Worm (Caenorhabditis elegans) whole organism, young adult: ENCODE data around the gene C28C12.12.

Experiments
- B0336.3 ChIP-seq: fragments of 200-800 bp; sonication (Bioruptor generic); IDR thresholded peaks from 2 replicates; pipeline ENCODE4 v1.3.6; 2022; ENCODE audit warnings: missing genetic modification characterization, missing compliant biosample characterization
- C06A6.2 ChIP-seq: fragments of 200-800 bp; sonication (Bioruptor generic); conservative IDR thresholded peaks from 2 replicates; pipeline ENCODE4 v1.3.6; 2022; ENCODE audit warnings: missing genetic modification characterization, missing compliant biosample characterization
- F10E7.11 ChIP-seq: sonication (generic microtip); optimal IDR thresholded peaks from 2 replicates; lab custom pipeline; 2017; ENCODE audit warnings: mild to moderate bottlenecking, missing genetic modification characterization, moderate library complexity, missing compliant biosample characterization
- F39B2.1 ChIP-seq: fragments of 200-800 bp; sonication (Bioruptor generic); IDR thresholded peaks from 2 replicates; pipeline ENCODE4 v1.3.6; 2022; ENCODE audit warnings: missing genetic modification reagents, missing genetic modification characterization, missing compliant biosample characterization
- F52B5.7 ChIP-seq: sonication (generic microtip); optimal IDR thresholded peaks from 2 replicates; lab custom pipeline; 2016; ENCODE audit warnings: mild to moderate bottlenecking, missing genetic modification characterization, missing compliant biosample characterization
- K11D2.4 ChIP-seq: fragments of 200-800 bp; sonication (Bioruptor generic); IDR thresholded peaks from 2 replicates; pipeline ENCODE4 v1.3.6; 2022; ENCODE audit warnings: missing genetic modification reagents, missing genetic modification characterization, missing compliant biosample characterization
- T07F8.4 ChIP-seq: sonication (generic microtip); optimal IDR thresholded peaks from 2 replicates; lab custom pipeline; 2016; ENCODE audit warnings: mild to moderate bottlenecking, missing genetic modification characterization, moderate library complexity, missing compliant biosample characterization
- Y56A3A.18 ChIP-seq: fragments of 200-800 bp; sonication (Bioruptor generic); IDR thresholded peaks from 2 replicates; pipeline ENCODE4 v1.3.6; 2022; ENCODE audit warnings: missing genetic modification reagents, missing genetic modification characterization, missing compliant biosample characterization
- aptf-3 ChIP-seq: fragments of 200-800 bp; sonication (Bioruptor generic); IDR thresholded peaks from 2 replicates; pipeline ENCODE4 v1.3.6; 2022; ENCODE audit warnings: missing genetic modification characterization, missing compliant biosample characterization
- attf-6 ChIP-seq: fragments of 200-800 bp; sonication (Bioruptor generic); IDR thresholded peaks from 2 replicates; pipeline ENCODE4 v1.3.6; 2022; ENCODE audit warnings: missing genetic modification reagents, missing genetic modification characterization, missing compliant biosample characterization
- ceh-27 ChIP-seq: fragments of 200-800 bp; sonication (Bioruptor generic); optimal IDR thresholded peaks from 2 replicates; lab custom pipeline; 2018; ENCODE audit warnings: mild to moderate bottlenecking, missing genetic modification characterization, moderate library complexity, missing compliant biosample characterization
- ceh-40 ChIP-seq: fragments of 200-800 bp; sonication (Bioruptor generic); IDR thresholded peaks from 2 replicates; pipeline ENCODE4 v1.3.6; 2022; ENCODE audit warnings: missing genetic modification characterization, missing compliant biosample characterization
- chd-7 ChIP-seq: sonication (generic microtip); optimal IDR thresholded peaks from 2 replicates; lab custom pipeline; 2016; ENCODE audit warnings: mild to moderate bottlenecking, missing genetic modification characterization, moderate library complexity, missing compliant biosample characterization
- egl-18 ChIP-seq: fragments of 200-800 bp; sonication (Bioruptor generic); IDR thresholded peaks from 2 replicates; pipeline ENCODE4 v1.3.6; 2022; ENCODE audit warnings: missing genetic modification reagents, missing genetic modification characterization, missing compliant biosample characterization
- ets-4 ChIP-seq: fragments of 200-800 bp; sonication (Bioruptor generic); optimal IDR thresholded peaks from 2 replicates; lab custom pipeline; 2018; ENCODE audit warnings: mild to moderate bottlenecking, missing genetic modification characterization, missing compliant biosample characterization
- him-1 ChIP-seq: sonication (generic microtip); optimal IDR thresholded peaks from 2 replicates; lab custom pipeline; 2016; ENCODE audit warnings: missing genotype, missing genetic modification reagents, missing genetic modification characterization, missing compliant biosample characterization
- hmg-1.2 ChIP-seq: fragments of 200-800 bp; sonication (Bioruptor generic); IDR thresholded peaks from 2 replicates; pipeline ENCODE4 v1.3.6; 2022; ENCODE audit warnings: missing genetic modification reagents, missing genetic modification characterization, missing compliant biosample characterization
- hmg-20 ChIP-seq: fragments of 200-800 bp; sonication (Bioruptor generic); IDR thresholded peaks from 2 replicates; pipeline ENCODE4 v1.3.6; 2022; ENCODE audit warnings: missing genetic modification reagents, missing genetic modification characterization, missing compliant biosample characterization
- hrde-1 ChIP-seq: sonication (generic microtip); optimal IDR thresholded peaks from 2 replicates; lab custom pipeline; 2016; ENCODE audit warnings: missing genetic modification characterization, mild to moderate bottlenecking, missing compliant biosample characterization, moderate library complexity, missing genotype, missing genetic modification reagents, borderline replicate concordance
- lin-35 ChIP-seq, 3 experiments: fragments of 150-350 bp in 2 of 3; sonication (generic microtip) in 1 of 3; optimal IDR thresholded peaks; 2 replicates each; lab custom pipeline; 2014 to 2018; ENCODE audit warnings: missing biosample characterization in 3 of 3, missing genetic modification characterization in 3 of 3, missing genetic modification reagents in 3 of 3
- lin-54 ChIP-seq: fragments of 200-800 bp; sonication (Bioruptor generic); optimal IDR thresholded peaks from 2 replicates; lab custom pipeline; 2018; ENCODE audit warnings: mild to moderate bottlenecking, missing genetic modification characterization, missing compliant biosample characterization
- lsl-1 ChIP-seq: fragments of 200-800 bp; sonication (Bioruptor generic); optimal IDR thresholded peaks from 2 replicates; lab custom pipeline; 2018; ENCODE audit warnings: mild to moderate bottlenecking, missing genetic modification characterization, moderate library complexity, missing compliant biosample characterization
- madf-3 ChIP-seq: fragments of 200-800 bp; sonication (Bioruptor generic); IDR thresholded peaks from 2 replicates; pipeline ENCODE4 v1.3.6; 2022; ENCODE audit warnings: missing genetic modification reagents, missing genetic modification characterization, missing compliant biosample characterization
- nfya-1 ChIP-seq: sonication (generic microtip); optimal IDR thresholded peaks from 2 replicates; lab custom pipeline; 2017; ENCODE audit warnings: antibody characterized with exemption, missing compliant biosample characterization, missing genetic modification characterization, borderline replicate concordance; ENCODE audit not compliant: insufficient read depth
- nhr-179 ChIP-seq: sonication (generic microtip); optimal IDR thresholded peaks from 2 replicates; lab custom pipeline; 2016; ENCODE audit warnings: mild to moderate bottlenecking, missing genetic modification characterization, missing compliant biosample characterization
- nhr-27 ChIP-seq: fragments of 200-800 bp; sonication (Bioruptor generic); optimal IDR thresholded peaks from 2 replicates; lab custom pipeline; 2018; ENCODE audit warnings: mild to moderate bottlenecking, missing genetic modification characterization, moderate library complexity, missing compliant biosample characterization
- nhr-80 ChIP-seq: sonication (generic microtip); optimal IDR thresholded peaks from 2 replicates; lab custom pipeline; 2016; ENCODE audit warnings: missing genetic modification characterization, missing compliant biosample characterization
- nhr-90 ChIP-seq: sonication (generic microtip); optimal IDR thresholded peaks from 2 replicates; lab custom pipeline; 2016; ENCODE audit warnings: missing genotype, mild to moderate bottlenecking, missing genetic modification characterization, missing compliant biosample characterization
- pha-4 ChIP-seq: fragments of 150-350 bp; sonication (generic microtip); optimal IDR thresholded peaks from 2 replicates; lab custom pipeline; 2014; ENCODE audit warnings: missing biosample characterization, missing genetic modification reagents, missing genetic modification characterization
- sdz-38 ChIP-seq: sonication (generic microtip); optimal IDR thresholded peaks from 2 replicates; lab custom pipeline; 2016; ENCODE audit warnings: missing genotype, missing genetic modification characterization, missing compliant biosample characterization
- snpc-1.1 ChIP-seq: sonication (generic microtip); optimal IDR thresholded peaks from 2 replicates; lab custom pipeline; 2017; ENCODE audit warnings: missing genetic modification characterization, mild to moderate bottlenecking, missing compliant biosample characterization, antibody characterized with exemption, moderate library complexity, missing genotype, missing genetic modification reagents; ENCODE audit not compliant: insufficient read depth
- tbp1 ChIP-seq: fragments of 200-800 bp; sonication (Bioruptor generic); optimal IDR thresholded peaks from 2 replicates; lab custom pipeline; 2018; ENCODE audit warnings: mild to moderate bottlenecking, missing genetic modification characterization, missing compliant biosample characterization
- unc-62 ChIP-seq: fragments of 150-350 bp; optimal IDR thresholded peaks from 2 replicates; lab custom pipeline; 2014; ENCODE audit warnings: missing biosample characterization, missing genetic modification reagents, missing genetic modification characterization
- zfh-2 ChIP-seq: fragments of 200-800 bp; sonication (Bioruptor generic); conservative IDR thresholded peaks from 2 replicates; pipeline ENCODE4 v1.3.6; 2022; ENCODE audit warnings: missing genetic modification reagents, missing genetic modification characterization, missing compliant biosample characterization
- ztf-28 ChIP-seq: fragments of 200-800 bp; sonication (Bioruptor generic); IDR thresholded peaks from 2 replicates; pipeline ENCODE4 v1.3.6; 2022; ENCODE audit warnings: missing genetic modification reagents, missing genetic modification characterization, missing compliant biosample characterization
- ztf-3 ChIP-seq: fragments of 200-800 bp; sonication (Bioruptor generic); optimal IDR thresholded peaks from 2 replicates; lab custom pipeline; 2018; ENCODE audit warnings: mild to moderate bottlenecking, missing genetic modification characterization, missing compliant biosample characterization

The C28C12.12 gene

DNA sequence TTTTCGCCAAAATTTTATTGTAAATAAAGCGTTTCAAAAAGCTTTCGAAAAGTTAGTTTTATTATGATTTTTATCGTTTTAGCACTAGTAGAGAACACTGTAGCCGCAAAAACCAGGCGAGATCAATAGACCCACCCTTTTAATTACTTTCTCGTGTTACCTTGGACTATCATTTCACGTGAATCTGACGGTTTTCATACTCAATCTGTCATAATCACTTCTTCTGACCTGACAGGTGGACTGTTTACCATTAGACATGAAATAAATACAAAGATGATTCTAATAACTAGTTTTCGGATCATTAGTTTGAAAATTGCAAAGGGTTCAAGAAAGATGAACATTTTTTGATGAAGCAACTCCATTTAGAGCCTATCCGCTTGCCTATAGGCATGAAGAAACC lies 33.1 kb downstream of the C28C12.12 start:
- no peak for TF ChIP-seq him-1 (tag; lab: Kevin White, UChicago)
- peak; percentile 43 for TF ChIP-seq unc-62 (GFP tag; lab: Kevin White, UChicago)

- TF ChIP-seq aptf-3 (GFP tag; lab: Robert Waterston, UW) (no peak), B0336.3 (GFP tag; lab: Robert Waterston, UW) (no peak), madf-3 (GFP tag; lab: Robert Waterston, UW) (no peak), lin-35 (GFP tag; optimal IDR thresholded peaks at IDR 0.05; lab: Kevin White, UChicago) (no peak), T07F8.4 (no peak), K11D2.4 (no peak), pha-4 (no peak), F52B5.7 (tag; lab: Kevin White, UChicago) (no peak), hrde-1 (tag; lab: Kevin White, UChicago) (no peak), nhr-27 (tag; lab: Kevin White, UChicago) (no peak), sdz-38 (tag; lab: Kevin White, UChicago) (no peak), chd-7 (tag; lab: Kevin White, UChicago) (no peak), Y56A3A.18 (no peak), ceh-40 (GFP tag; lab: Robert Waterston, UW) (no peak), nhr-80 (tag; lab: Kevin White, UChicago) (no peak), attf-6 (GFP tag; lab: Robert Waterston, UW) (no peak), C06A6.2 (GFP tag; lab: Robert Waterston, UW) (no peak), lsl-1 (no peak), him-1 (tag; lab: Kevin White, UChicago) (no peak)
Measured at ce11 chrIV:8462376-8462775, 33.8 kb downstream of the C28C12.12 start.

DNA sequence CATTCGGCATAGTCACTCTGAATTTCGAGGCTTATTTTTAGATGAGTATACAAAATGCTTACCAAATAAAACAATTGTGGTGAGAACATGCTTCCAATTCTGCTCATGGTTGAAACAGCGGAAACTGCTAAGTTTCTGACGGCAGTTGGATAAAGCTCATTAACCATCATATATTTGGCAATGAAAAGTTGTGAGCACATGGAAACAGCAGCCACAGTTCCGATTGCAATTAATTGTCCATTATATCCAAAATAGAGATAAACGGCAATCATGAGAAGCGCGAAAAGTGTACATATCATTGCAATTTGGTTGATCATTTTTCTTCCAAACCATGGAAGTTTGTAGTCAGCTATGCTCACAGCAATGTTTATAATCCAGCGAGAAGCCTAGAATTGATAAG lies 35.0 kb downstream of the C28C12.12 start:
- TF ChIP-seq nhr-179 (tag; lab: Kevin White, UChicago) (no peak), aptf-3 (GFP tag; lab: Robert Waterston, UW) (no peak)

DNA sequence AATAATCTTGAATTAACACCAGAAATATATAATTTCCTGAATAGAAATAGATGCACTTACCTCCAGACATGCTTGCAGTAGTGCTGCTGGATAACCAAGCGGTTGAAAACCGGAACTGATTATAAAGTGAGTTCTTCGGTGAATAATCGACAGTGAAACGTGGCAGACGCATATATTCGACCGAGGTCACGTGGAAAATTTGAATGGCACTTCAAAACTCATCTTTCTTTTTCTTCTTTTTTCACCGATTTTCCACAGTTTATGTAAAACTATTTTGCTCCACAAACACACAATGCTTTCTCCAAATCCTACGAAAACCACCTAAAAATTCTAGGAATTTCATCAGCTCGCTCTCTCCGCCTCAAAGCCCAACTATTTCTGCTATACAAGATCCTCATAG lies 36.0 kb downstream of the C28C12.12 start, which contains the start of gene ant-1.4:
ant-1.4 (minus strand) TSS at position 101 of the 400 bp plus-strand sequence.
- TF ChIP-seq attf-6 (GFP tag; lab: Robert Waterston, UW) = no peak
- no peak for TF ChIP-seq ets-4 (GFP tag; lab: Kevin White, UChicago)
- no peak for TF ChIP-seq ztf-28 (GFP tag; lab: Robert Waterston, UW)
- no peak for TF ChIP-seq tbp1 (GFP tag; lab: Kevin White, UChicago)
- no peak for TF ChIP-seq pha-4
- TF ChIP-seq F10E7.11 (tag; lab: Kevin White, UChicago) = no peak
- TF ChIP-seq hmg-1.2 (GFP tag; lab: Robert Waterston, UW) = no peak
- no peak for TF ChIP-seq nfya-1 (tag; lab: Kevin White, UChicago)
- no peak for TF ChIP-seq ztf-3 (GFP tag; lab: Kevin White, UChicago)
- TF ChIP-seq ceh-27 = no peak
- no peak for TF ChIP-seq lin-54
- no peak for TF ChIP-seq egl-18 (GFP tag; lab: Robert Waterston, UW)
- no peak for TF ChIP-seq nhr-90 (tag; lab: Kevin White, UChicago)
- no peak for TF ChIP-seq snpc-1.1 (tag; lab: Kevin White, UChicago)
- TF ChIP-seq zfh-2 (GFP tag; lab: Robert Waterston, UW) = no peak
- TF ChIP-seq hmg-20 (GFP tag; lab: Robert Waterston, UW) = no peak
- TF ChIP-seq F39B2.1 (GFP tag; lab: Robert Waterston, UW) = no peak
